Fruit fly (Drosophila melanogaster) whole organism, wandering third instar larva: ENCODE data around the gene CG42376.

Source experiments
- Abd-B ChIP-seq: fragments of >200 bp; optimal IDR thresholded peaks from 2 replicates; lab custom pipeline; 2017; ENCODE audit warnings: missing biosample characterization, missing genetic modification characterization
- CG32264 ChIP-seq: fragments of 200-800 bp; sonication (Bioruptor generic); optimal IDR thresholded peaks from 2 replicates; lab custom pipeline; 2016; ENCODE audit warnings: missing biosample characterization, missing genetic modification characterization
- CG9705 ChIP-seq: fragments of 200-800 bp; sonication (Bioruptor generic); optimal IDR thresholded peaks from 2 replicates; lab custom pipeline; 2018; ENCODE audit warnings: missing biosample characterization, mild to moderate bottlenecking, missing genetic modification characterization
- CrebA ChIP-seq: fragments of 200-800 bp; sonication (Bioruptor generic); optimal IDR thresholded peaks from 2 replicates; lab custom pipeline; 2016; ENCODE audit warnings: missing biosample characterization, mild to moderate bottlenecking, missing genetic modification characterization, borderline replicate concordance
- Dfd ChIP-seq: fragments of >200 bp; optimal IDR thresholded peaks from 2 replicates; lab custom pipeline; 2017; ENCODE audit warnings: missing biosample characterization, missing genetic modification characterization
- Dif ChIP-seq: fragments of 200-275, 200-300 bp; sonication (Bioruptor generic); optimal IDR thresholded peaks from 2 replicates; lab custom pipeline; 2018; ENCODE audit warnings: missing biosample characterization, missing genetic modification characterization; ENCODE audit not compliant: partially characterized antibody
- GATAd ChIP-seq: sonication (Bioruptor generic); optimal IDR thresholded peaks from 2 replicates; lab custom pipeline; 2016; ENCODE audit warnings: missing biosample characterization, missing genetic modification characterization
- HLH106 ChIP-seq: fragments of 200-800 bp; optimal IDR thresholded peaks from 3 replicates; lab custom pipeline; 2019; ENCODE audit warnings: missing biosample characterization, mild to moderate bottlenecking, missing genetic modification characterization, moderate library complexity
- Hr78 ChIP-seq: fragments of >200 bp; optimal IDR thresholded peaks from 2 replicates; lab custom pipeline; 2017; ENCODE audit warnings: missing biosample characterization, missing genetic modification characterization
- Hr83 ChIP-seq: fragments of 200-300 bp; sonication (Bioruptor generic); optimal IDR thresholded peaks from 2 replicates; lab custom pipeline; 2016; ENCODE audit warnings: missing biosample characterization, mild to moderate bottlenecking, missing genetic modification characterization, moderate library complexity; ENCODE audit not compliant: poor library complexity, severe bottlenecking
- Jra ChIP-seq: sonication (Bioruptor generic); optimal IDR thresholded peaks from 2 replicates; lab custom pipeline; 2016; ENCODE audit warnings: missing biosample characterization, missing genetic modification characterization
- Mio ChIP-seq: sonication (Bioruptor generic); optimal IDR thresholded peaks from 2 replicates; lab custom pipeline; 2016; ENCODE audit warnings: missing biosample characterization, missing genetic modification characterization
- Myc ChIP-seq: fragments of >200 bp; optimal IDR thresholded peaks from 2 replicates; lab custom pipeline; 2017
- OdsH ChIP-seq: fragments of 200-800 bp; sonication (Bioruptor generic); optimal IDR thresholded peaks from 2 replicates; lab custom pipeline; 2016; ENCODE audit warnings: missing biosample characterization, mild to moderate bottlenecking, missing genetic modification characterization
- Rel ChIP-seq, 2 experiments: fragments of 200-800 bp; sonication (Bioruptor generic) in 1 of 2; optimal IDR thresholded peaks; 2 replicates in 1 of 2; 3 replicates in 1 of 2; lab custom pipeline; 2016 to 2019; ENCODE audit warnings: mild to moderate bottlenecking in 2 of 2, missing biosample characterization in 2 of 2, missing genetic modification characterization in 2 of 2, moderate library complexity in 1 of 2
- Vsx2 ChIP-seq: fragments of 200-300, 225-300 bp; sonication (Bioruptor generic); optimal IDR thresholded peaks from 2 replicates; lab custom pipeline; 2018; ENCODE audit warnings: missing biosample characterization, missing genetic modification characterization; ENCODE audit not compliant: partially characterized antibody
- br ChIP-seq: fragments of 200-800 bp; sonication (Bioruptor generic); optimal IDR thresholded peaks from 2 replicates; lab custom pipeline; 2016; ENCODE audit warnings: missing biosample characterization, missing genetic modification characterization
- brk ChIP-seq: fragments of 200-800 bp; sonication (Bioruptor generic); optimal IDR thresholded peaks from 2 replicates; lab custom pipeline; 2016; ENCODE audit warnings: missing biosample characterization, mild to moderate bottlenecking, missing genetic modification characterization
- dl ChIP-seq, 2 experiments: fragments of 175-275, 200-275 bp in 1 of 2; fragments of 200-275 bp in 1 of 2; sonication (Bioruptor generic); optimal IDR thresholded peaks; lab custom pipeline; 2018; ENCODE audit warnings: mild to moderate bottlenecking in 2 of 2, missing biosample characterization in 2 of 2, missing genetic modification characterization in 2 of 2, moderate library complexity in 2 of 2; ENCODE audit not compliant: partially characterized antibody in 2 of 2, insufficient read depth in 1 of 2
- dmrt93B ChIP-seq: fragments of 200-800 bp; sonication (Bioruptor generic); optimal IDR thresholded peaks from 2 replicates; lab custom pipeline; 2018; ENCODE audit warnings: missing biosample characterization, mild to moderate bottlenecking, missing genetic modification characterization
- dsf ChIP-seq: sonication (Bioruptor generic); optimal IDR thresholded peaks from 2 replicates; lab custom pipeline; 2016; ENCODE audit warnings: missing biosample characterization, missing genetic modification characterization, borderline replicate concordance
- ey ChIP-seq: fragments of 200-800 bp; sonication (Bioruptor generic); optimal IDR thresholded peaks from 2 replicates; lab custom pipeline; 2016; ENCODE audit warnings: missing biosample characterization, missing genetic modification characterization
- fru ChIP-seq: fragments of 200-800 bp; sonication (Bioruptor generic); optimal IDR thresholded peaks from 3 replicates; lab custom pipeline; 2016; ENCODE audit warnings: missing biosample characterization, mild to moderate bottlenecking, missing genetic modification characterization
- h ChIP-seq: fragments of 200-800 bp; sonication (Bioruptor generic); optimal IDR thresholded peaks from 3 replicates; lab custom pipeline; 2016; ENCODE audit warnings: missing biosample characterization, mild to moderate bottlenecking, missing genetic modification characterization
- jim ChIP-seq: fragments of 175-275, 200-325 bp; sonication (Bioruptor generic); optimal IDR thresholded peaks from 2 replicates; lab custom pipeline; 2016; ENCODE audit warnings: missing biosample characterization, mild to moderate bottlenecking, missing genetic modification characterization
- lola ChIP-seq: fragments of >200 bp; optimal IDR thresholded peaks from 2 replicates; lab custom pipeline; 2017; ENCODE audit warnings: missing biosample characterization, missing genetic modification characterization
- pan ChIP-seq: fragments of >200 bp; optimal IDR thresholded peaks from 2 replicates; lab custom pipeline; 2017
- psq ChIP-seq: fragments of 200-800 bp; sonication (Bioruptor generic); optimal IDR thresholded peaks from 3 replicates; lab custom pipeline; 2017; ENCODE audit warnings: missing biosample characterization, mild to moderate bottlenecking, missing genetic modification characterization, moderate library complexity
- rgr ChIP-seq: fragments of 200-800 bp; sonication (Bioruptor generic); optimal IDR thresholded peaks from 3 replicates; lab custom pipeline; 2016; ENCODE audit warnings: missing biosample characterization, mild to moderate bottlenecking, missing genetic modification characterization
- sage ChIP-seq: fragments of 200-800 bp; sonication (Bioruptor generic); optimal IDR thresholded peaks from 2 replicates; lab custom pipeline; 2016; ENCODE audit warnings: missing biosample characterization, mild to moderate bottlenecking, missing genetic modification characterization
- sv ChIP-seq: fragments of 200-800 bp; sonication (Bioruptor generic); optimal IDR thresholded peaks from 3 replicates; lab custom pipeline; 2016; ENCODE audit warnings: missing biosample characterization, missing genetic modification characterization
- usp ChIP-seq: fragments of >200 bp; optimal IDR thresholded peaks from 2 replicates; lab custom pipeline; 2017; ENCODE audit warnings: missing biosample characterization, missing genetic modification characterization
- woc ChIP-seq: sonication (Bioruptor generic); optimal IDR thresholded peaks from 2 replicates; lab custom pipeline; 2016; ENCODE audit warnings: missing biosample characterization, mild to moderate bottlenecking, missing genetic modification characterization

The CG42376 gene

dm6 chrX:263728-264344, 9.2 kb downstream of the CG42376 start, which contains the start of gene CG13377 (continued):
- TF ChIP-seq dmrt93B (GFP tag; lab: Kevin White, UChicago) (no peak), OdsH (GFP tag; lab: Kevin White, UChicago) (peak; percentile 55), Rel (GFP tag; optimal IDR thresholded peaks at IDR 0.05; lab: Kevin White, UChicago) (peak; percentile 14), Rel (tag; optimal IDR thresholded peaks at IDR 0.05; lab: Kevin White, UChicago) (no peak)
- TF ChIP-seq, all 38 proteins: peak for 17

- no peak for TF ChIP-seq Mio (GFP tag; lab: Kevin White, UChicago)
- no peak for TF ChIP-seq Jra (GFP tag; lab: Kevin White, UChicago)
- no peak for TF ChIP-seq HLH106 (tag; lab: Kevin White, UChicago)
- no peak for TF ChIP-seq fru (GFP tag; lab: Kevin White, UChicago)
- no peak for TF ChIP-seq ey (GFP tag; lab: Kevin White, UChicago)
- TF ChIP-seq pan (lab: Kevin White, UChicago), result no peak
- no peak for TF ChIP-seq Myc (lab: Kevin White, UChicago)
- no peak for TF ChIP-seq Rel (GFP tag; optimal IDR thresholded peaks at IDR 0.05; lab: Kevin White, UChicago)
- no peak for TF ChIP-seq Rel (tag; optimal IDR thresholded peaks at IDR 0.05; lab: Kevin White, UChicago)
- no peak for TF ChIP-seq woc (GFP tag; lab: Kevin White, UChicago)
- no peak for TF ChIP-seq Hr78 (GFP tag; lab: Kevin White, UChicago)
- TF ChIP-seq GATAd (GFP tag; lab: Kevin White, UChicago), result no peak
- TF ChIP-seq sv, result no peak
- TF ChIP-seq h, result no peak
- TF ChIP-seq sage, result no peak
- TF ChIP-seq jim (GFP tag; lab: Kevin White, UChicago), result no peak
- TF ChIP-seq Abd-B (GFP tag; lab: Kevin White, UChicago), result no peak
- TF ChIP-seq CG32264, result no peak
- no peak for TF ChIP-seq Hr83 (GFP tag; lab: Kevin White, UChicago)
- TF ChIP-seq rgr, result no peak
- TF ChIP-seq CG9705, result no peak
Measured at dm6 chrX:265692-266091, 11.0 kb downstream of the CG42376 start.

dm6 chrX:266978-267439, 12.3 kb downstream of the CG42376 start, which contains the start of gene CG13376:
Gene CG13376 (minus strand): TSS chrX:267028.
- TF ChIP-seq brk (GFP tag; lab: Kevin White, UChicago) (no peak), sv (no peak), fru (GFP tag; lab: Kevin White, UChicago) (no peak), CG32264 (no peak), Jra (GFP tag; lab: Kevin White, UChicago) (no peak), dsf (GFP tag; lab: Kevin White, UChicago) (no peak), Vsx2 (no peak), CG9705 (no peak), Hr83 (GFP tag; lab: Kevin White, UChicago) (no peak), Dfd (GFP tag; lab: Kevin White, UChicago) (no peak), psq (no peak), lola (no peak), Dif (GFP tag; lab: Kevin White, UChicago) (no peak), Myc (lab: Kevin White, UChicago) (no peak), pan (lab: Kevin White, UChicago) (no peak), woc (GFP tag; lab: Kevin White, UChicago) (no peak), usp (GFP tag; lab: Kevin White, UChicago) (no peak), ey (GFP tag; lab: Kevin White, UChicago) (no peak), dmrt93B (GFP tag; lab: Kevin White, UChicago) (no peak), Rel (GFP tag; optimal IDR thresholded peaks at IDR 0.05; lab: Kevin White, UChicago) (no peak), Rel (tag; optimal IDR thresholded peaks at IDR 0.05; lab: Kevin White, UChicago) (no peak)

- no peak for TF ChIP-seq brk (GFP tag; lab: Kevin White, UChicago)
- TF ChIP-seq h, result no peak
- no peak for TF ChIP-seq dl (GFP tag; optimal IDR thresholded peaks at IDR 0.05; lab: Kevin White, UChicago; ENCODE audit: insufficient read depth in 1 of 2, partially characterized antibody in 2 of 2)
- no peak for TF ChIP-seq Mio (GFP tag; lab: Kevin White, UChicago)
- TF ChIP-seq usp (GFP tag; lab: Kevin White, UChicago), result no peak
- no peak for TF ChIP-seq rgr
- TF ChIP-seq Abd-B (GFP tag; lab: Kevin White, UChicago), result no peak
- TF ChIP-seq Dfd (GFP tag; lab: Kevin White, UChicago), result no peak
- no peak for TF ChIP-seq CrebA (GFP tag; lab: Kevin White, UChicago)
- no peak for TF ChIP-seq psq
- no peak for TF ChIP-seq jim (GFP tag; lab: Kevin White, UChicago)
- no peak for TF ChIP-seq GATAd (GFP tag; lab: Kevin White, UChicago)
- no peak for TF ChIP-seq Vsx2
- TF ChIP-seq Hr78 (GFP tag; lab: Kevin White, UChicago), result no peak
- TF ChIP-seq br (GFP tag; lab: Kevin White, UChicago), result no peak
- TF ChIP-seq sv, result no peak
Measured at dm6 chrX:267979-268378, 13.3 kb downstream of the CG42376 start.
